Worm (Caenorhabditis elegans): ENCODE measurements around the gene Y110A2AL.6.
"Not testable (repeated sequence)": the region's sequence is repeated elsewhere in the genome, so short reads cannot be mapped to it uniquely, and the experiment has no call there.

- not testable (repeated sequence) for TF ChIP-seq ama-1 (optimal IDR thresholded peaks at IDR 0.05); ceh-48 (tag; optimal IDR thresholded peaks at IDR 0.05)
Observed at ce11 chrII:2839004-2839403, 2.4 kb downstream of the Y110A2AL.6 start, which contains the start of gene Y110A2AL.4.

Measured in whole organism, late embryonic.